Fruit fly (Drosophila melanogaster) whole organism, prepupa: Measurements from ENCODE around the gene Proc-R.

Experiments
- Blimp-1 ChIP-seq: fragments of 200-800 bp; sonication (Bioruptor generic); optimal IDR thresholded peaks from 3 replicates; lab custom pipeline; 2017; ENCODE audit warnings: missing biosample characterization, missing genetic modification characterization, mild to moderate bottlenecking, moderate library complexity, missing genetic modification reagents
- CG10631 ChIP-seq: fragments of 200-800 bp; sonication (Bioruptor generic); optimal IDR thresholded peaks from 2 replicates; lab custom pipeline; 2016; ENCODE audit warnings: missing biosample characterization, missing genetic modification characterization
- CG10669 ChIP-seq: fragments of 200-800 bp; sonication (Bioruptor generic); optimal IDR thresholded peaks from 3 replicates; lab custom pipeline; 2018; ENCODE audit warnings: missing biosample characterization, mild to moderate bottlenecking, missing genetic modification characterization, moderate library complexity
- CG11762 ChIP-seq: fragments of 200-800 bp; sonication (Bioruptor generic); optimal IDR thresholded peaks from 3 replicates; lab custom pipeline; 2016; ENCODE audit warnings: missing biosample characterization, missing genetic modification characterization; ENCODE audit not compliant: insufficient read depth
- CG11902 ChIP-seq: fragments of 200-800 bp; sonication (Bioruptor generic); optimal IDR thresholded peaks from 3 replicates; lab custom pipeline; 2016; ENCODE audit warnings: missing biosample characterization, missing genetic modification characterization
- CG15336 ChIP-seq: fragments of 200-800 bp; sonication (Bioruptor generic); IDR thresholded peaks from 2 replicates; pipeline ENCODE4 v1.3.6; 2022; ENCODE audit warnings: missing biosample characterization, missing genetic modification characterization
- CG1621 ChIP-seq: fragments of 200-800 bp; sonication (Bioruptor generic); optimal IDR thresholded peaks from 3 replicates; lab custom pipeline; 2018; ENCODE audit warnings: missing biosample characterization, mild to moderate bottlenecking, missing genetic modification characterization
- CG3032 ChIP-seq: fragments of 200-800 bp; optimal IDR thresholded peaks from 2 replicates; lab custom pipeline; 2019; ENCODE audit warnings: missing biosample characterization, mild to moderate bottlenecking, missing genetic modification characterization, moderate library complexity
- CG32006 ChIP-seq: fragments of 200-800 bp; sonication (Bioruptor generic); optimal IDR thresholded peaks from 3 replicates; lab custom pipeline; 2017; ENCODE audit warnings: missing biosample characterization, mild to moderate bottlenecking, missing genetic modification characterization
- CG34406 ChIP-seq: fragments of 200-800 bp; sonication (Bioruptor generic); optimal IDR thresholded peaks from 3 replicates; lab custom pipeline; 2016; ENCODE audit warnings: missing biosample characterization, missing genetic modification characterization
- CG3919 ChIP-seq: fragments of 200-800 bp; sonication (Bioruptor generic); optimal IDR thresholded peaks from 3 replicates; lab custom pipeline; 2016; ENCODE audit warnings: missing biosample characterization, missing genetic modification characterization
- CG6163 ChIP-seq: fragments of 200-800 bp; sonication (Bioruptor generic); IDR thresholded peaks from 3 replicates; pipeline ENCODE4 v1.3.6; 2022; ENCODE audit warnings: missing biosample characterization, missing genetic modification characterization
- CG6792 ChIP-seq: fragments of 200-800 bp; sonication (Bioruptor generic); optimal IDR thresholded peaks from 3 replicates; lab custom pipeline; 2016; ENCODE audit warnings: missing biosample characterization, missing genetic modification characterization
- CG6808 ChIP-seq: fragments of 200-800 bp; sonication (Bioruptor generic); optimal IDR thresholded peaks from 3 replicates; lab custom pipeline; 2017; ENCODE audit warnings: missing biosample characterization, missing genetic modification characterization, mild to moderate bottlenecking, moderate library complexity, missing genetic modification reagents
- CG9139 ChIP-seq: fragments of 200-800 bp; sonication (Bioruptor generic); optimal IDR thresholded peaks from 3 replicates; lab custom pipeline; 2017; ENCODE audit warnings: missing biosample characterization, mild to moderate bottlenecking, missing genetic modification characterization
- Eip75B ChIP-seq: fragments of 200-800 bp; sonication (Bioruptor generic); optimal IDR thresholded peaks from 3 replicates; lab custom pipeline; 2016; ENCODE audit warnings: missing biosample characterization, missing genetic modification characterization
- Eip78C ChIP-seq: fragments of 200-800 bp; sonication (Bioruptor generic); peaks from one replicate; lab custom pipeline; 2016; ENCODE audit warnings: missing biosample characterization, missing genetic modification characterization
- Eip93F ChIP-seq: fragments of 200-800 bp; sonication (Bioruptor generic); optimal IDR thresholded peaks from 2 replicates; lab custom pipeline; 2016; ENCODE audit warnings: missing biosample characterization, mild to moderate bottlenecking, missing genetic modification characterization
- Gug ChIP-seq: fragments of 200-800 bp; sonication (Bioruptor generic); IDR thresholded peaks from 2 replicates; pipeline ENCODE4 v1.3.6; 2022; ENCODE audit warnings: missing biosample characterization, missing genetic modification characterization
- Hr4 ChIP-seq: fragments of 200-800 bp; sonication (Bioruptor generic); optimal IDR thresholded peaks from 3 replicates; lab custom pipeline; 2016; ENCODE audit warnings: missing biosample characterization, missing genetic modification characterization
- Smox ChIP-seq: fragments of 200-800 bp; sonication (Bioruptor generic); optimal IDR thresholded peaks from 3 replicates; lab custom pipeline; 2016; ENCODE audit warnings: missing biosample characterization, missing genetic modification characterization
- Sox14 ChIP-seq: fragments of 200-800 bp; sonication (Bioruptor generic); optimal IDR thresholded peaks from 3 replicates; lab custom pipeline; 2016; ENCODE audit warnings: missing biosample characterization, missing genetic modification characterization
- acj6 ChIP-seq: fragments of 200-800 bp; sonication (Bioruptor generic); optimal IDR thresholded peaks from 3 replicates; lab custom pipeline; 2016; ENCODE audit warnings: missing biosample characterization, missing genetic modification characterization
- dac ChIP-seq: fragments of 200-800 bp; sonication (Bioruptor generic); optimal IDR thresholded peaks from 2 replicates; lab custom pipeline; 2017; ENCODE audit warnings: missing biosample characterization, mild to moderate bottlenecking, missing genetic modification characterization
- eg ChIP-seq: fragments of 200-800 bp; sonication (Bioruptor generic); IDR thresholded peaks from 3 replicates; pipeline ENCODE4 v1.3.6; 2022; ENCODE audit warnings: missing biosample characterization, missing genetic modification characterization
- esn ChIP-seq: fragments of 200-800 bp; sonication (Bioruptor generic); optimal IDR thresholded peaks from 2 replicates; lab custom pipeline; 2016; ENCODE audit warnings: missing biosample characterization, mild to moderate bottlenecking, missing genetic modification characterization, moderate library complexity
- fd59A ChIP-seq: fragments of 200-800 bp; sonication (Bioruptor generic); optimal IDR thresholded peaks from 2 replicates; lab custom pipeline; 2017; ENCODE audit warnings: missing biosample characterization, mild to moderate bottlenecking, missing genetic modification characterization, missing genetic modification reagents
- lz ChIP-seq: fragments of 200-800 bp; sonication (Bioruptor generic); optimal IDR thresholded peaks from 3 replicates; lab custom pipeline; 2016; ENCODE audit warnings: missing biosample characterization, missing genetic modification characterization
- net ChIP-seq: fragments of 200-800 bp; sonication (Bioruptor generic); optimal IDR thresholded peaks from 3 replicates; lab custom pipeline; 2016; ENCODE audit warnings: missing biosample characterization, missing genetic modification characterization
- ss ChIP-seq, 2 experiments: fragments of 200-800 bp; sonication (Bioruptor generic); optimal IDR thresholded peaks; 2 replicates in 1 of 2; 3 replicates in 1 of 2; lab custom pipeline; 2017 to 2018; ENCODE audit warnings: mild to moderate bottlenecking in 2 of 2, missing biosample characterization in 2 of 2, missing genetic modification characterization in 2 of 2, moderate library complexity in 1 of 2
- svp ChIP-seq: fragments of 200-800 bp; sonication (Bioruptor generic); peaks from one replicate; lab custom pipeline; 2016; ENCODE audit warnings: missing biosample characterization, missing genetic modification characterization
- topi ChIP-seq: fragments of 200-800 bp; sonication (Bioruptor generic); optimal IDR thresholded peaks from 3 replicates; lab custom pipeline; 2016; ENCODE audit warnings: missing biosample characterization, missing genetic modification characterization
- vri ChIP-seq: fragments of 200-800 bp; sonication (Bioruptor generic); optimal IDR thresholded peaks from 3 replicates; lab custom pipeline; 2016; ENCODE audit warnings: missing biosample characterization, mild to moderate bottlenecking, missing genetic modification characterization

Gene Proc-R

DNA sequence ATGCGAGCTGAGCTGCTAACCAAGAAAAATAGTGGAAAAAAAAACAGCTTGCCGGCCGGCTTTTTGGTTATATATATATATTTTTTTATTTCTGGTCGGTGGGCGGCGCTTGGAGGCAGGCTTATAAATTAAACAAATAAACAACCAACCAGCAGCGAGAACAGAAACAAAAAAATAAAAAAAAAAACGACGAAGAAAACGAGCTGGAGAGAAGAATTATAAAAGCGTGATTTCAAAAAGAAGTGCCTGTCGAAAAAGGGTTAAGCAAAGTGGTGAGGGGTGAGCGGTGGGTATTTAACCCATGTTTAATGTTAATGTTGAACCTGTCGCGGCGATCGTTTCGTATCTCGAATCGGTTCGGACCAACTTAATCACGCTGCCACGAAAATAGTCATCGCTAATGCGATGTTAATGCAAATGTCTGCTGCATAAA, 36.5 kb upstream of the Proc-R start (continued):
- peak; percentile 12 for TF ChIP-seq CG10669 (GFP tag; lab: Kevin White, UChicago)
- TF ChIP-seq, all 60 proteins: peak for 8

DNA sequence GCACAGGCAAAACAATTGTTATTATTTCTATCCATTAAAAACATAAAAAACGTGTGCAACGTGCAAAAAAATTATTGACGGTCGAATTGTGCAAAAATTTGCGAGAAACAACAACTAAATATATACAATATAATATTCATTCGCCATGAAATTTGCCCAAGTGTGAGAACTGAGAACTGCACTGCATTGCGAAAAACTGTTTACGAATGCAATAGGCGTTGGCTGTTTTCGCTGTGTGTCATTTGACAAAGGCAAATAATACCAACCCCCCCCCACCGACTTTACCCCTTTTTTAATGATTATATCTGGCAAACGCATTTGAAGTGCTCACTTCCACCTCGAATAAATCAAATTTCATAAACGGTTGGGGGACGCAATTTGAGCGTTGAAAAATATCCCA, 32.7 kb upstream of the Proc-R start:
- TF ChIP-seq CG34406 (GFP tag; lab: Kevin White, UChicago) (no peak), Eip75B (GFP tag; lab: Kevin White, UChicago) (no peak), Blimp-1 (GFP tag; lab: Kevin White, UChicago) (no peak), CG3919 (no peak), CG11902 (no peak), Hr4 (no peak), CG3032 (tag; lab: Kevin White, UChicago) (no peak), CG11762 (no peak), Sox14 (no peak), CG10631 (GFP tag; lab: Kevin White, UChicago) (no peak), CG10669 (GFP tag; lab: Kevin White, UChicago) (no peak), lz (GFP tag; lab: Kevin White, UChicago) (no peak), Gug (GFP tag; lab: Robert Waterston, UW) (no peak), Eip93F (GFP tag; lab: Kevin White, UChicago) (no peak)

DNA sequence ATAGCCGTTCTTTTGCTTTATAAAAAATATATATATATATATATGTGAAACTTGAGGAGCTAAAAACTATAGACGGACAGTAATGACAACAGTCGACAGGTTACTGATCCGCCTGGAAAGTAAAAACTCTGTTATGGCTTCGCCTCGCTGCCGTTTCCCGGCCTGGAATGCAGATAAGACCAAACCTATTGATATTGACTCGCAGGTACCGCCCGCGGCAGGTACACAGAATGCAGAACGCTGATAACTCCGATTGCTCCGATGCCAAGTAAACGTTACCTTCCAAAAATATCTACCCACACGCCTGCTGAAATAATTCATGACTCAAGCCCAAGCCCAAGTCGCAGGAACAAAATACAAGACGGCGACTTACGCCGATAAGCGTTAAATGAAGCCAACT, 30.3 kb upstream of the Proc-R start:
- peak; percentile 27 for TF ChIP-seq CG10631 (GFP tag; lab: Kevin White, UChicago)
- TF ChIP-seq CG1621 (tag; lab: Kevin White, UChicago), result no peak
- no peak for TF ChIP-seq CG10669 (GFP tag; lab: Kevin White, UChicago)
- TF ChIP-seq CG6163 (GFP tag; lab: Robert Waterston, UW), result 0 out of 3 replicates have a peak, but pooled peaks have one; percentile 34
- TF ChIP-seq vri (GFP tag; lab: Kevin White, UChicago), result peak; percentile 59
- peak; percentile 52 for TF ChIP-seq svp (GFP tag; lab: Kevin White, UChicago)
- TF ChIP-seq Smox (GFP tag; lab: Kevin White, UChicago), result no peak
- peak; percentile 34 for TF ChIP-seq Eip78C
- no peak for TF ChIP-seq CG32006 (GFP tag; lab: Kevin White, UChicago)
- 0 out of 3 replicates have a peak, but pooled peaks have one; percentile 21 for TF ChIP-seq eg (GFP tag; lab: Robert Waterston, UW)
- no peak for TF ChIP-seq acj6 (GFP tag; lab: Kevin White, UChicago)
- TF ChIP-seq dac (GFP tag; lab: Kevin White, UChicago), result no peak
- peak; percentile 12 for TF ChIP-seq net (GFP tag; lab: Kevin White, UChicago)
- peak; percentile 11 for TF ChIP-seq CG34406 (GFP tag; lab: Kevin White, UChicago)
- TF ChIP-seq CG15336 (GFP tag; lab: Robert Waterston, UW), result no peak
- TF ChIP-seq Eip75B (GFP tag; lab: Kevin White, UChicago), result no peak
- peak; percentile 33 for TF ChIP-seq Blimp-1 (GFP tag; lab: Kevin White, UChicago)
- no peak for TF ChIP-seq fd59A (GFP tag; lab: Kevin White, UChicago)
- no peak for TF ChIP-seq Gug (GFP tag; lab: Robert Waterston, UW)
- TF ChIP-seq CG6792 (GFP tag; lab: Kevin White, UChicago), result peak; percentile 5
- peak in 1 of 2 experiments; percentile 55 for TF ChIP-seq ss (GFP tag; optimal IDR thresholded peaks at IDR 0.05; lab: Kevin White, UChicago)
- peak; percentile 22 for TF ChIP-seq CG9139 (GFP tag; lab: Kevin White, UChicago)
- TF ChIP-seq CG6808 (GFP tag; lab: Kevin White, UChicago), result no peak
- peak; percentile 30 for TF ChIP-seq esn (GFP tag; lab: Kevin White, UChicago)
- TF ChIP-seq topi, result peak; percentile 6
- no peak for TF ChIP-seq lz (GFP tag; lab: Kevin White, UChicago)
- TF ChIP-seq, all 60 proteins: peak for 14

DNA sequence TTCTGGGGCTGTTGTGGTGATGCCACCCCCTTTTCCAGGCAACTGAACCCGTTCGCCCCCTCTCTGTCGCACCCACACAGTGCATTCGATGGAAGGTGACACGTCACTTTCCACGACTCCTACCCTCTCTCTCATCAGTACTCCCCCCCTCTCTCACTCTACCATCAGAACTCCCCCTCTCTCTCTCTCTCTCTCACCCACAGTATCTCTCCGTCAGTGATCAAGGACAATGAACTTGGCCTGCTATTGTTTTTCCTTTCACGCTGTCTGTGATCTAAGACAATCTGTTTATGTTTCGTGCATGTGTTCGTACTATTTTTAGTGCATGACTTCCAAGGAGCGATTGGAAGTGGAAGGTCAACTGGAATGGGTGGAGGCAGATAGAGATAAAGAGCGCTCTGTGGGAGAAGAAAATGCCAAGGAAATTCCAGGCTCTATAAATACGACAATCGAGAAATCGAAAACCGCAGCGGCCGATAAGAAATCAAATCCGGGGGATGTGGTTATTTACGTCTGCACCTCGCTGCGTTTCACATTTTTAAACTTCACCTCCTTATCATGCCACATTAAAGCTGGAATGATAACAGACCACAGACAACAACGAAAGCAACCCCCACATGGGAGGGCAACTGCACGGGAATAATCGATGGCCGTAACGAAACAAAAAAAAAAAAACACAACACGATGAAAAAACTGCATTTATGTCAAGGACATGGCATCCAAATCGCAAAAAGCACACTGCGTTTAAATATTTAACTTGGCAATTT, 29.4 kb upstream of the Proc-R start:
- TF ChIP-seq CG3032 (tag; lab: Kevin White, UChicago) (no peak), svp (GFP tag; lab: Kevin White, UChicago) (peak; percentile 95)
